Worm (Caenorhabditis elegans): ENCODE results near the gene srw-118.

DNA sequence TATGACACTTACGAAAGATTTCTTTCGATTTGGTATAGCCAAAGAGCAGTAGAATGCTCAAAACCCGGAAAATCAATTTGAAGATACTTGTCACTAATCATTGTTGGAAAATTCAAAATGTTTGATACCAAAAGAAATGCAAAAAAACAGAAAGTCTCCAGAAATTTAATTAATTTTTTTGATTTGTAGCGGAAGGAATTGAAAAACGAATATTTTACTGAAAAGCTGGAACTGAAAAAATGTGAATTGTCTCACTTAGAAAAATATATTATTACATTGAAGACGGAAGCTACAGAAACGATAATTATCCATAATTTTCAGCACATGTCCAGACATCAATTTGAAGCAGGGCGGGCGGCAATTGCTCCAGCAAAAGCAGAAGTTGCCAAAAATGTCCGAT, 16.9 kb downstream of the srw-118 start, which contains the start of gene srw-138:
- TF ChIP-seq unc-55 (GFP tag; optimal IDR thresholded peaks at IDR 0.05) (no peak), ceh-18 (tag; optimal IDR thresholded peaks at IDR 0.05) (no peak), F13H6.1 (tag; optimal IDR thresholded peaks at IDR 0.05) (no peak), tbx-7 (tag; optimal IDR thresholded peaks at IDR 0.05) (no peak), ceh-9 (tag; optimal IDR thresholded peaks at IDR 0.05) (no peak), pha-4 (tag; optimal IDR thresholded peaks at IDR 0.05) (no peak)

Measured in whole organism, late embryonic.